Fruit fly (Drosophila melanogaster): Measurements from ENCODE around the gene CG9578.
A peak's percentile ranks its signal among the peaks of the same experiment; 100 is the strongest.

The CG9578 gene

dm6 chrX:20165773-20166412, 4.1 kb upstream of the CG9578 start, which contains the start of gene Phf7 (continued):
- no peak for TF ChIP-seq Kr (GFP tag; optimal IDR thresholded peaks at IDR 0.05)
- TF ChIP-seq usp (GFP tag; optimal IDR thresholded peaks at IDR 0.05), result no peak
- TF ChIP-seq ttk (GFP tag; IDR thresholded peaks at IDR 0.05), result no peak
- TF ChIP-seq CG9215 (GFP tag; IDR thresholded peaks at IDR 0.05), result no peak
- TF ChIP-seq hkb (optimal IDR thresholded peaks at IDR 0.05), result no peak
- TF ChIP-seq hkb (GFP tag; IDR thresholded peaks at IDR 0.05), result no peak
- no peak for TF ChIP-seq CG31441 (GFP tag; IDR thresholded peaks at IDR 0.05)
- TF ChIP-seq lola (GFP tag; optimal IDR thresholded peaks at IDR 0.05), result no peak
- TF ChIP-seq fru (optimal IDR thresholded peaks at IDR 0.05), result no peak
- peak; percentile 20 for TF ChIP-seq trem (tag; optimal IDR thresholded peaks at IDR 0.05)
- TF ChIP-seq CG11695 (GFP tag; IDR thresholded peaks at IDR 0.05), result no peak
- TF ChIP-seq CG7963 (GFP tag; IDR thresholded peaks at IDR 0.05; ENCODE audit: partially characterized antibody), result peak; percentile 52; the same call in 1 of the 3 replicates
- peak; percentile 15 for TF ChIP-seq CG9797 (GFP tag; optimal IDR thresholded peaks at IDR 0.05)
- TF ChIP-seq crp (GFP tag; optimal IDR thresholded peaks at IDR 0.05), result no peak
- no peak for TF ChIP-seq Antp (GFP tag; optimal IDR thresholded peaks at IDR 0.05)
- TF ChIP-seq sob (GFP tag; IDR thresholded peaks at IDR 0.05), result 0 out of 2 replicates have a peak, but pooled peaks have one; percentile 10
- peak; percentile 66; the same call in 3 of the 4 replicates for TF ChIP-seq Dll (GFP tag; IDR thresholded peaks at IDR 0.05; ENCODE audit: partially characterized antibody)
- TF ChIP-seq Awh (GFP tag; IDR thresholded peaks at IDR 0.05), result no peak
- TF ChIP-seq CG11696 (GFP tag; IDR thresholded peaks at IDR 0.05), result no peak
- no peak for TF ChIP-seq CG2199 (GFP tag; IDR thresholded peaks at IDR 0.05)
- TF ChIP-seq hb (GFP tag; IDR thresholded peaks at IDR 0.05; ENCODE audit: partially characterized antibody), result peak; percentile 65
- TF ChIP-seq CG11504 (tag; optimal IDR thresholded peaks at IDR 0.05), result no peak
- no peak for TF ChIP-seq B-H2 (GFP tag; optimal IDR thresholded peaks at IDR 0.05)
- TF ChIP-seq bigmax (GFP tag; optimal IDR thresholded peaks at IDR 0.05), result no peak
- no peak for TF ChIP-seq crol (GFP tag; IDR thresholded peaks at IDR 0.05)
- TF ChIP-seq Dek (tag; optimal IDR thresholded peaks at IDR 0.05), result no peak
- TF ChIP-seq Meics (GFP tag; optimal IDR thresholded peaks at IDR 0.05), result no peak
- no peak for TF ChIP-seq CG4617 (GFP tag; optimal IDR thresholded peaks at IDR 0.05; ENCODE audit: borderline replicate concordance)
- TF ChIP-seq CG12659 (GFP tag; optimal IDR thresholded peaks at IDR 0.05), result peak; percentile 59
- TF ChIP-seq CG18262 (tag; optimal IDR thresholded peaks at IDR 0.05), result no peak
- no peak for TF ChIP-seq CG11398 (GFP tag; optimal IDR thresholded peaks at IDR 0.05)
- no peak for TF ChIP-seq CG17612 (GFP tag; IDR thresholded peaks at IDR 0.05)
- TF ChIP-seq az2 (GFP tag; optimal IDR thresholded peaks at IDR 0.05), result no peak
- peak; percentile 1 for TF ChIP-seq HmgZ (tag; optimal IDR thresholded peaks at IDR 0.05)
- peak; percentile 8 for TF ChIP-seq CG2120 (GFP tag; optimal IDR thresholded peaks at IDR 0.05)
- no peak for TF ChIP-seq CG32767 (GFP tag; IDR thresholded peaks at IDR 0.05)
- TF ChIP-seq jumu (GFP tag; optimal IDR thresholded peaks at IDR 0.05), result peak; percentile 18
- TF ChIP-seq Dfd (GFP tag; optimal IDR thresholded peaks at IDR 0.05), result no peak
- TF ChIP-seq CG4424 (GFP tag; optimal IDR thresholded peaks at IDR 0.05), result no peak
- no peak for TF ChIP-seq ranshi (GFP tag; IDR thresholded peaks at IDR 0.05)
- no peak for TF ChIP-seq org-1 (GFP tag; optimal IDR thresholded peaks at IDR 0.05)
- TF ChIP-seq CG31224 (GFP tag; IDR thresholded peaks at IDR 0.05), result no peak
- no peak for TF ChIP-seq CG10366 (GFP tag; IDR thresholded peaks at IDR 0.05)
- TF ChIP-seq CG13424 (tag; optimal IDR thresholded peaks at IDR 0.05), result no peak
- TF ChIP-seq CG6654 (GFP tag; optimal IDR thresholded peaks at IDR 0.05), result no peak
- no peak for TF ChIP-seq danr (GFP tag; IDR thresholded peaks at IDR 0.05)
- TF ChIP-seq Dp (GFP tag; optimal IDR thresholded peaks at IDR 0.05), result peak; percentile 64
- TF ChIP-seq pzg (GFP tag; optimal IDR thresholded peaks at IDR 0.05), result peak; percentile 85
- TF ChIP-seq CG31365 (tag; optimal IDR thresholded peaks at IDR 0.05), result no peak
- no peak for TF ChIP-seq gro (GFP tag; optimal IDR thresholded peaks at IDR 0.05)
- TF ChIP-seq CG1024 (GFP tag; IDR thresholded peaks at IDR 0.05), result peak; percentile 64; the same call in 1 of the 2 replicates
